Worm (Caenorhabditis elegans) whole organism, mixed stage, embryonic: ENCODE results near the gene abu-12.

Experiments
- bed-3 ChIP-seq: fragments of 200-800 bp; sonication (Bioruptor generic); optimal IDR thresholded peaks from 3 replicates; lab custom pipeline; 2018; ENCODE audit warnings: mild to moderate bottlenecking, missing genetic modification characterization, moderate library complexity, missing compliant biosample characterization
- blmp-1 ChIP-seq: fragments of 150-350 bp; optimal IDR thresholded peaks from 2 replicates; lab custom pipeline; 2014; ENCODE audit warnings: missing biosample characterization, missing genetic modification characterization
- ceh-39 ChIP-seq: fragments of 150-350 bp; optimal IDR thresholded peaks from 2 replicates; lab custom pipeline; 2014; ENCODE audit warnings: missing biosample characterization, missing genetic modification characterization
- ceh-43 ChIP-seq: fragments of 200-800 bp; sonication (Bioruptor generic); optimal IDR thresholded peaks from 2 replicates; lab custom pipeline; 2018; ENCODE audit warnings: mild to moderate bottlenecking, missing genetic modification characterization, moderate library complexity, missing compliant biosample characterization
- ceh-83 ChIP-seq: fragments of 200-800 bp; sonication (Bioruptor generic); optimal IDR thresholded peaks from 2 replicates; lab custom pipeline; 2018; ENCODE audit warnings: mild to moderate bottlenecking, missing genetic modification characterization, missing compliant biosample characterization
- ces-1 ChIP-seq: fragments of 150-350 bp; optimal IDR thresholded peaks from 2 replicates; lab custom pipeline; 2014; ENCODE audit warnings: missing biosample characterization, missing genetic modification reagents, missing genetic modification characterization
- cnd-1 ChIP-seq: fragments of 200-800 bp; sonication (Bioruptor generic); optimal IDR thresholded peaks from 2 replicates; lab custom pipeline; 2018; ENCODE audit warnings: mild to moderate bottlenecking, missing genetic modification characterization, missing compliant biosample characterization
- drap-1 ChIP-seq: fragments of 200-800 bp; sonication (Bioruptor generic); optimal IDR thresholded peaks from 3 replicates; lab custom pipeline; 2018; ENCODE audit warnings: mild to moderate bottlenecking, missing genetic modification characterization, missing compliant biosample characterization
- elt-1 ChIP-seq: sonication (generic microtip); optimal IDR thresholded peaks from 2 replicates; lab custom pipeline; 2017; ENCODE audit warnings: missing genetic modification characterization, mild to moderate bottlenecking, missing compliant biosample characterization, antibody characterized with exemption, moderate library complexity, borderline replicate concordance; ENCODE audit not compliant: insufficient read depth
- elt-3 ChIP-seq: fragments of 150-350 bp; optimal IDR thresholded peaks from 2 replicates; lab custom pipeline; 2014; ENCODE audit warnings: missing biosample characterization, missing genetic modification characterization
- ham-2 ChIP-seq: fragments of 200-800 bp; sonication (Bioruptor generic); optimal IDR thresholded peaks from 2 replicates; lab custom pipeline; 2018; ENCODE audit warnings: mild to moderate bottlenecking, missing genetic modification characterization, missing compliant biosample characterization
- hlh-1 ChIP-seq: fragments of 150-350 bp; optimal IDR thresholded peaks from 2 replicates; lab custom pipeline; 2014; ENCODE audit warnings: missing biosample characterization, missing genetic modification reagents, missing genetic modification characterization
- lin-13 ChIP-seq: fragments of 150-350 bp; optimal IDR thresholded peaks from 2 replicates; lab custom pipeline; 2014; ENCODE audit warnings: missing biosample characterization, missing genetic modification characterization
- lsy-2 ChIP-seq: fragments of 150-350 bp; optimal IDR thresholded peaks from 2 replicates; lab custom pipeline; 2014; ENCODE audit warnings: missing biosample characterization, missing genetic modification characterization
- mab-5 ChIP-seq: fragments of 150-350 bp; optimal IDR thresholded peaks from 2 replicates; lab custom pipeline; 2014; ENCODE audit warnings: missing biosample characterization, missing genetic modification characterization
- mep-1 ChIP-seq: fragments of 150-350 bp; optimal IDR thresholded peaks from 2 replicates; lab custom pipeline; 2017; ENCODE audit warnings: missing biosample characterization, missing genetic modification reagents, missing genetic modification characterization, inconsistent platforms
- nhr-12 ChIP-seq: fragments of 150-350 bp; optimal IDR thresholded peaks from 2 replicates; lab custom pipeline; 2014; ENCODE audit warnings: missing biosample characterization, missing genetic modification characterization
- nhr-2 ChIP-seq: fragments of 150-350 bp; optimal IDR thresholded peaks from 2 replicates; lab custom pipeline; 2014; ENCODE audit warnings: missing biosample characterization, missing genetic modification characterization
- nhr-237 ChIP-seq: fragments of 150-350 bp; optimal IDR thresholded peaks from 2 replicates; lab custom pipeline; 2014; ENCODE audit warnings: missing biosample characterization, missing genetic modification characterization
- nhr-28 ChIP-seq: fragments of 150-350 bp; optimal IDR thresholded peaks from 2 replicates; lab custom pipeline; 2014; ENCODE audit warnings: missing biosample characterization, missing genetic modification characterization
- nhr-76 ChIP-seq: sonication (generic microtip); optimal IDR thresholded peaks from 2 replicates; lab custom pipeline; 2017; ENCODE audit warnings: missing biosample characterization, missing genetic modification characterization
- pha-4 ChIP-seq: fragments of 150-350 bp; optimal IDR thresholded peaks from 2 replicates; lab custom pipeline; 2018; ENCODE audit warnings: missing biosample characterization, missing genetic modification reagents, missing genetic modification characterization
- sem-2 ChIP-seq: fragments of 200-800 bp; sonication (Bioruptor generic); optimal IDR thresholded peaks from 2 replicates; lab custom pipeline; 2018; ENCODE audit warnings: mild to moderate bottlenecking, missing genetic modification characterization, missing compliant biosample characterization
- snpc-4 ChIP-seq: fragments of 150-350 bp; optimal IDR thresholded peaks from 2 replicates; lab custom pipeline; 2014; ENCODE audit warnings: missing biosample characterization, missing genetic modification characterization
- sptf-1 ChIP-seq: sonication (generic microtip); optimal IDR thresholded peaks from 2 replicates; lab custom pipeline; 2017; ENCODE audit warnings: mild to moderate bottlenecking, missing genetic modification characterization, moderate library complexity, missing compliant biosample characterization
- tbx-8 ChIP-seq: fragments of 200-800 bp; sonication (Bioruptor generic); optimal IDR thresholded peaks from 2 replicates; lab custom pipeline; 2018; ENCODE audit warnings: mild to moderate bottlenecking, missing genetic modification characterization, moderate library complexity, missing compliant biosample characterization
- unc-120 ChIP-seq: sonication (generic microtip); optimal IDR thresholded peaks from 2 replicates; lab custom pipeline; 2017; ENCODE audit warnings: missing genetic modification characterization, missing compliant biosample characterization; ENCODE audit not compliant: poor library complexity, severe bottlenecking
- unc-62 ChIP-seq: fragments of 150-350 bp; optimal IDR thresholded peaks from 2 replicates; lab custom pipeline; 2014; ENCODE audit warnings: missing biosample characterization, missing genetic modification reagents, missing genetic modification characterization
- zip-8 ChIP-seq: fragments of 150-350 bp; optimal IDR thresholded peaks from 2 replicates; lab custom pipeline; 2014; ENCODE audit warnings: missing biosample characterization, missing genetic modification characterization
- ztf-11 ChIP-seq: fragments of 150-350 bp; optimal IDR thresholded peaks from 2 replicates; lab custom pipeline; 2014; ENCODE audit warnings: missing biosample characterization, missing genetic modification characterization

Gene abu-12

ce11 chrX:457139-457802 is at the start of gene abu-12:
TSS of gene abu-12 (minus strand) at chrX:457610.
- TF ChIP-seq ham-2: peak; percentile 53
- no peak for TF ChIP-seq nhr-2 (tag; lab: Kevin White, UChicago)
- no peak for TF ChIP-seq ceh-39 (tag; lab: Kevin White, UChicago)
- TF ChIP-seq sptf-1 (tag; lab: Kevin White, UChicago): no peak
- TF ChIP-seq, all 35 proteins: peak for 1

DNA sequence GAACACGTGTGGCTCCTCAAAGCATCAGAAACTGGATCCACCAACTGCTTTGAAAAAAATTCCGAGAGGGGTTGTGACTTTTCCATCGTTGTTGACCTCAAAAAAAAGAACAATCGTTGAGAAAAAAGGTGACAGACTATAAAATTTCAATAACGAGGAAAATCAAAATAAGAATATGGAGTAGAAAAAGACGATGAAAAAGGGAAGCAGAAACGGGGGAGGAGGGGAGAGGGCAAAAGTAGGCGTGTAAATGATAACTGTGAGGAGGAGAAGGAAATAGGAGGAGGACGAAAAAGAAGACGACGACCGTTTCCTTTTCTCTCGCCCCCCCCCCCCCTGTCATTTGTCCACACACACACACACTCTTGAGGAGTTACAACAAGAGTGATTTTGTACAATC is 49.4 kb upstream of the abu-12 start, which contains the start of gene B0310.2:
Gene B0310.2, minus strand, starts transcription at position 101 of the 400 bp plus-strand sequence.
- TF ChIP-seq elt-1 (tag; lab: Kevin White, UChicago) (no peak), mab-5 (tag; lab: Kevin White, UChicago) (no peak), nhr-28 (tag; lab: Kevin White, UChicago) (no peak), unc-62 (GFP tag; lab: Kevin White, UChicago) (no peak), drap-1 (GFP tag; lab: Kevin White, UChicago) (no peak), pha-4 (tag; lab: Kevin White, UChicago) (no peak), bed-3 (no peak), tbx-8 (GFP tag; lab: Kevin White, UChicago) (no peak), ham-2 (no peak), lin-13 (no peak), zip-8 (tag; lab: Kevin White, UChicago) (no peak), ztf-11 (tag; lab: Kevin White, UChicago) (no peak), unc-120 (no peak), cnd-1 (no peak), ceh-83 (GFP tag; lab: Kevin White, UChicago) (no peak), ces-1 (GFP tag; lab: Kevin White, UChicago) (no peak), sem-2 (GFP tag; lab: Kevin White, UChicago) (no peak), mep-1 (tag; lab: Kevin White, UChicago) (no peak), hlh-1 (tag; lab: Kevin White, UChicago) (no peak)

ce11 chrX:505014-505413 is 47.6 kb upstream of the abu-12 start:
- TF ChIP-seq nhr-12 (tag; lab: Kevin White, UChicago) (no peak), nhr-237 (no peak), zip-8 (tag; lab: Kevin White, UChicago) (no peak), cnd-1 (no peak), bed-3 (no peak), unc-120 (no peak), drap-1 (GFP tag; lab: Kevin White, UChicago) (no peak), pha-4 (tag; lab: Kevin White, UChicago) (no peak), snpc-4 (no peak), nhr-28 (tag; lab: Kevin White, UChicago) (no peak), elt-3 (tag; lab: Kevin White, UChicago) (no peak), nhr-76 (no peak), blmp-1 (tag; lab: Kevin White, UChicago) (no peak), ceh-43 (no peak), tbx-8 (GFP tag; lab: Kevin White, UChicago) (no peak)

- TF ChIP-seq lsy-2 (tag; lab: Kevin White, UChicago) (peak; percentile 43), nhr-28 (tag; lab: Kevin White, UChicago) (no peak), sptf-1 (tag; lab: Kevin White, UChicago) (no peak), tbx-8 (GFP tag; lab: Kevin White, UChicago) (no peak), sem-2 (GFP tag; lab: Kevin White, UChicago) (no peak), elt-1 (tag; lab: Kevin White, UChicago) (peak; percentile 40), nhr-2 (tag; lab: Kevin White, UChicago) (no peak)
Measured at ce11 chrX:504046-504843, 46.8 kb upstream of the abu-12 start.

ce11 chrX:498640-499039 is 41.2 kb upstream of the abu-12 start:
- TF ChIP-seq unc-62 (GFP tag; lab: Kevin White, UChicago): peak; percentile 2
- TF ChIP-seq lsy-2 (tag; lab: Kevin White, UChicago): no peak
